Fruit fly (Drosophila melanogaster) ovary, adult (tissue): Measurements from ENCODE around the gene Pdk1.

Experiments
- CG17801 ChIP-seq: fragments of 200-800 bp; optimal IDR thresholded peaks from 2 replicates; lab custom pipeline; 2019; ENCODE audit warnings: missing biosample characterization, mild to moderate bottlenecking, missing genetic modification characterization, moderate library complexity; ENCODE audit not compliant: partially characterized antibody

The Pdk1 gene

DNA sequence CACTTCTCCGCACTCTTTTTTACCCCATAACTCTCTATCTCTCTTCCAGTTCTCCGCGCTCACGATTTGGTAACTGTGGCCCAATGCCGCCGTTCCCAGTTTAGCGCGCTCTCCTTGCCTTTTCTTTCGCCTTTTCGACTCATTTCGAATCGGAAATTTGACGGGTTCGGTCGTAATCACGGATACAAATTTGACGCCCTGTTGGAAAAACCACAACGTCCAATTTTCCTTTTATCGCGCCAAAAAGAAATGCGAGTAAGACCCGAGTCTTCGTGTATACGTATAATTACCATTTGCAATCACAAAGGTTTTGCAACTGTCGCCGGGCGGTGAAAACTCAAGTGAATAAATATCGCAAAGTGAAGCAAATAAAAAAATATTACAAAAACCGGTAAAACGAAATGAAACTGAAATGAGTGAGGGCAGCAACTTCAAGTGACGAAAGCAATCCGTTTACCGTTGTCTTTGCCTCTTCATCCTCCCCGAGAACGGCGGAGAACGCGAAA lies at the start of gene Pdk1:
TSS of gene Pdk1 (plus strand) at position 140 of the 506 bp plus-strand sequence.
- TF ChIP-seq CG17801 (GFP tag; lab: Kevin White, UChicago), result peak; percentile 59

DNA sequence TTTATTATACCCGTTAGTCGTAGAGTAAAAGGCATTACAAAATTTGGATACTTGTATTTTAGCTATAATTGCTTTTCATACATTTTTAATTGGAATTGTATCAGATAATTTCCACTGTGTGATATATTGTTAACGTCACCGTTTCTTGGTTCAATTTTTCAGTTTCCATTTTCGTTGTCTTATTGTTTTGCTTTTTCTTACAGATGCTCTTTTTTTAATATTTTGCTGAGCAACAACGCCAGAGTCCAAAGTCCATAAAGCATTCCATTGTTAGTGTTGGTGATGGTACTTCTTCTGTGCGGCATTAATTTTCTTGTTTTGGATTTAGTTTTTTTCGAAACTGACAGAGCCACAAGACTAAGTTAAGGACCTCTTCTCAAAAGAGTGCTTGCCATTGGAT lies 46.3 kb upstream of the Pdk1 start:
- TF ChIP-seq CG17801 (GFP tag; lab: Kevin White, UChicago), result peak; percentile 85

DNA sequence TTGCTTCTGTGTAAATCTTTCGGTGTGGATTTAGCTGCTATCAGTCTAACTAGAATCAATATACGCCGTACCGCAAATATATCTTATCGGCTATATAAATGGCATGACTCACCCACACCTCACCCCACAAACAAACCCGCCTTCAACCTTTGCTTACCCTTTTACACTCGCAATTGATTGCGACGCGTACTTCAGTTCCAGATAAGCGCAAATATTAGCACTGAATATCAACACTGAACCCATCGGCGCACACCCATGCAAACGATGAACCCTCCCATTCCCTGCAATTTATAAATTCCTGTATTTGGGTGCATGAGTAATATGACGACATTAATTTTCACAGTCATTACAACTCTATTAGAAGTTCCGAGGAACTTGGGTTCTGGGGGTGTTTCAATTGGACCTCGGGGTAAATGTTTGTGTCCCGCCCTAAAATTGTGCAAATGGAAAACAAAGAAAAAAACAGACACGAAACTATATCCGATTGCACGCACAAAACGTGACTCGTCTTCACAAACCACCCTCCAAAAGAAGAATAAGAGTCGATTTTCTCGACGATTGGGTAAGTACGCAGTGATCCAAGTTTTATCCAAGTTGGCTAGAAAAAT lies 43.9 kb upstream of the Pdk1 start:
- no peak for TF ChIP-seq CG17801 (GFP tag; lab: Kevin White, UChicago)

DNA sequence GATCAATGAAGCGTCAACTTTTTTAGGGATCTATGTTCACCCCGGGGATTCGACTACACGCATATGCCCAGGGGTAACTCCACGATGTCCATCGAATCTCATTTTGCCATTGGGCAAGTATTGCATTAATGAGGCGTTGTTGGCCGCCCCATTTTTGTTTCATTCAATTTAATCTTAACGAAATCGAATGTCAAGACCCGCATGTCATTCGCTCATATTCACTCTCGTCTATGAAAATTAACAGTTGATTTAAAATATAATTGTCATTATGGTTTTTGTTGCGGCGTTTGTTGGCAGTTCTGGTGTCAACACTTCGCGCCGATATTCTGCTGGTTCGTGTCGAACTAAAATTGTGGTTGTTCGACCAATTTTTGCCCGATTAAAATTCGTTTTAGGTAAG lies 42.3 kb upstream of the Pdk1 start:
- TF ChIP-seq CG17801 (GFP tag; lab: Kevin White, UChicago), result no peak

DNA sequence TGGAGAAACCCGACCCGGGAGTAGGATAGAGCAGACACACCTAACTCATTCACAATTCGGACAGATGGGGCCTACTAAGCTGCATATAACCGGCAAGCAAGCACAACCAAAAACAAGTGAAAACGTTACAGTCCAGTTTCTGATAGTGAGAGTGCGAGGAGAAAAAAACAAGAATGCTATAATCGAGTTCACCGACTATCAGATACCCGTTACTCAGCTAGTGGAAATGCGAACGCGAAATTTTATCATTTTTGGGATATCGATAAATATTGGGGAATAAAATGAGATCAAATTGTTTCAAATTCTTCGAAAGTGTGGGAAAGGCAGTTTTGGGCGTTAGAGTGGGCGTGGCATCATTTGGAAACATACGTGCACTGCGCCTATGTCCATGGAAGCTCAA lies 38.4 kb upstream of the Pdk1 start:
- no peak for TF ChIP-seq CG17801 (GFP tag; lab: Kevin White, UChicago)

DNA sequence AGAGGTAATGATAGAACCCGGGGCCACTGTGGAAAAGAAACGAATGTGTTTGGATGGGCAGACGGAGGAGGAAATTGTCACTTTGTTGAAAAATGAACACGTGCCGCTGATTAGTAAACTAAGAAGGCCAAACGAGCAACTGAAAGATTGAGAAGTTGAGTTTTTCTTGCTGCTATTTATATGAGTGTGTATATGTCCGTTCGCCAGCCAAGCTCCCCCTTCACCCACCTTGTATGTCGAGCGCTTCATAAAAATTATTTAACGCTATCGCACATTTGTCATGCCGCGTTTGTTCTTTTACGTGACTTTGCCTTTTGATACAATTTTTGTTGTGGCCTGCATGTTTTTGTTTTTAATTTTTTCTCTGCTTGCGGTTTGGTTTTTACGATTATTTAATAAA lies 37.3 kb upstream of the Pdk1 start:
- TF ChIP-seq CG17801 (GFP tag; lab: Kevin White, UChicago), result peak; percentile 44

DNA sequence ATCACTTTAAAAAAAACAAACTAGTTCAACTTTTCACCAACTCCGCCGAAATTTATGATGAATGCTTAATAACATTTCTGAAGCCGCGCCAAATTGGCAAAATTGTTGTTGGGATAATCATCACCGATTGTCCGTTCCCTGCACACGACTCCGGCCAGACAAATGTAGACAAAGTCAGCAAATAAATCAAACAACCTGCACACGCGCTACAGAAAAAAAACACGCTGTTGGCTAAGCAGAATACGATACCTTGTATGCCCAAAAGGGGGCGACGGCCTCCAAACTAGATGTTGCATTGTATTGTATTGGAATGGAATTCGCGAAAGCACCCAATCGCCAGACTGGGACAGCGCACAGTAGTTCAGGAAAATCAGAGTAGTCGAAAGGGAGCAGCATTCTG lies 35.7 kb upstream of the Pdk1 start:
- no peak for TF ChIP-seq CG17801 (GFP tag; lab: Kevin White, UChicago)

DNA sequence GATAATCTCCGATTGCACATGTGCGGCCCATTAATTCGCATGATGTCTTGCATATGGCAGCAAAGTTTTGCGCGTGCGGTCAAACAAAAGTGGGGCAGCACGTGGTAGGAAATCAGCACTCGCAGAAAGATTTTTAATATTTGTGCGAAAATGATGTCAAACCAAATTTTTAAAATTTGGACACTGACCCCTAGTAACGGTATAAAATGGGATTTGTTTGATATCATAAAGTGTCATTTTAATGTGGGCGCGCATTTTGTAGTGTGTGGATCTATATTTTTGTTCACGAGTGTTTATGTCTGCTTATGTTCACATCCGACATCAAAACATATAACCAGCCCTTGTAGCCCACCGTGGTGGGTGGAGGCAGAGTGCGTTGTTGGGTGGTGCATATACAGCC lies 35.2 kb upstream of the Pdk1 start:
- peak; percentile 74 for TF ChIP-seq CG17801 (GFP tag; lab: Kevin White, UChicago)

DNA sequence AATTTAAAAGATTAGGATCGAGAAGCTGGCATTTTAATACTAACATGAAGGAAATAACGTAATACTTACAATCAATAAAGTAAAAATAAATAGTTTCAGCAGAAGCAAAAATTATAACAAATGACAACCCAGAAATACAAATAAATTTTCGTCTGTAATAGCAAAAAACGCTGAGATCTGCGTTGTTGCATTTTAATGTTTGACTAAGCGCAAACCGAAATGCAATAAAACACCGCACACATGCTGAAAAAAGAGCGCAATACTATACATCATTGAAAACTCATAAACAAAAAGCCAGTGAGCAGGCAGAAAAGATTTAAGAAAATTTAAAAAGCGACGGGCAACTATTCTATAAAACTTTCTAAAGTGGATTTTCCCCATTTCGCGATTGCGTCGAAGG lies 34.4 kb upstream of the Pdk1 start:
- no peak for TF ChIP-seq CG17801 (GFP tag; lab: Kevin White, UChicago)

DNA sequence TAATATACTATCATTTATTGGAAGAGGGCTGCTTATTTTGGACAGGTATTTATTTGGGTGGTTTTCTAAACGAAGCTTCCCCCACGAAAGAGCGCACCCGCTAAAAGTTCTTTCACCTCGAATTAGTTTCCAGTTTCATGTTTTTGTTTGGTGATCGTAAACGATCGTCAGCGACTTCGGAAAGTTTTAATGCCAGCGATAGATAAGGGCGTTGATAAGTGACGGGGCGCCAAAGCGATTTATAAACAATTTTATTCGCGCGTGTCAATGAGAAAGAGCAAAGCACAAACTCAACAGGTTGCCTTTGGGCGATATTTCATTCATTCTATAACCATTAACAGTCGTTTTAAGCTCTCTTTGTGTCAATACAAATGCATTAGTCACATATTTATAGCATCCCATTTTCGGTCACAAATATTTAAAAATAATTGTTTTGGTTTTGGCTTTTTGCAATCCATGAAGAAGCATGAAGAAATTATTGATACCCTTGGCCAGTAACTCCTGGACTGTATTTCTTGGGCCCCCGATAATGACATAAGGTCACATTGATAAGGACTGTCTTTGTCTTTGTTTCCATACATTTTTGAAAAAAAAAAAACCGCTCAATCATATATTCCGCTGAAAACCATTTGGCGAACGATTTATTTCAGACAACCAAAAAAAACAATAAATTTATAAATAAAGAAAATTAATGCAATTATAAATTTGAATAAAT lies 33.7 kb upstream of the Pdk1 start:
- TF ChIP-seq CG17801 (GFP tag; lab: Kevin White, UChicago), result no peak

DNA sequence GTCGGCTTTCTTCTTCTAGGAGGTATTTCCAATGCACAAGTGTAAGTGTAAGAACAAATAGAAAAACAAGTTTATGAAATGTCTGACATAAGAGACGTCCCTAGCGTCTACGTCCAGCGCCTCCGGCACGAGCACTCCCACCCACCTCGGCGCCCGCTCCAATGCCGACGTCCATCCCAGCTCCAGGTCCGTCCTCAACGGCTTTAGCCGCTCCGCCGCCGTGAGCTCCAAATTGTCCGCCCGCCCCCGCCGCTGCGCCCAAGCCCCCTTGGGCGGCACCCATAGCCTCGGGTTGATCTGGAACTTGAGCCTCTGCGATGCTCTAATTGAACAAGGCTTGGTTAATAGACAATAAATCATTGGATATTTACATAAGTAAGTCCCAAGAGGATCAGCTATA lies 31.4 kb upstream of the Pdk1 start:
- no peak for TF ChIP-seq CG17801 (GFP tag; lab: Kevin White, UChicago)

DNA sequence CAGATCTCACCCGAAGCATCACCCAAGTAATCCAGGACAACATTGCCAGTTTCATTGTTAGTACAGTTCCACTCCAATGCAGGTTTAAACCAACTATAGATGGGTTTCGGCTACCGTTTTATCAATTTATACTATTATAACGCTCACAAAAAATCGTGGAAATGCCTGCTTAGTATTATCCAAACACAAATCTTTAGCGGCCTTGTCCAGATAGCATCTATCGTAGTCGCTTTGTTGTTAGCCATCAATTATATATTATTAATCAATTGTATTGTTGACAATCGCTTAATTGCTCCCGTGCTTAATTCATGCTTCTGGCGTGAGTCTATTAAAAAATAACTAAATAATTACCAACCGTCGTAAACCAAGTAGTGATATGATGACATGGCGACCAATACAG lies 31.0 kb upstream of the Pdk1 start, which contains the start of gene CG12483:
TSS of gene CG12483 (minus strand) at position 101 of the 400 bp plus-strand sequence.
- TF ChIP-seq CG17801 (GFP tag; lab: Kevin White, UChicago), result no peak

DNA sequence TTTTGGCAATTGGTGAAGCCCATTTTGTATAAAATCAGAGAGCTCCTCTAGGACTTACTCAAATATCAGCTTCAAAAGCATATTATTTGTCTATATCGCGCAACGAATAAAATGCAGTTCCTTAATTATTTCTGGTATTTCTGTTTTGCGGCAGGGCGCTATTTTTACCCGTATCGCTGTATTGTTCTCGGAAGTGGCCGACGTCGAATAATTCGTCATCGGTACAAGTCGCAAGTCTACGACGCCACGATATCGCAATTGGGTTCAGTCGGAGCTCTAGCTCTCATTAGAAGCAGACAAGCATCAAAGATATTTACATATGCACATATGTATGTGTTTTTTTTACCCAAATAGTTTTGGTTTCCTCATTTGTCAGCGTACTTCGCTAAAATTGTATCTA lies 25.2 kb upstream of the Pdk1 start:
- peak; percentile 9 for TF ChIP-seq CG17801 (GFP tag; lab: Kevin White, UChicago)

DNA sequence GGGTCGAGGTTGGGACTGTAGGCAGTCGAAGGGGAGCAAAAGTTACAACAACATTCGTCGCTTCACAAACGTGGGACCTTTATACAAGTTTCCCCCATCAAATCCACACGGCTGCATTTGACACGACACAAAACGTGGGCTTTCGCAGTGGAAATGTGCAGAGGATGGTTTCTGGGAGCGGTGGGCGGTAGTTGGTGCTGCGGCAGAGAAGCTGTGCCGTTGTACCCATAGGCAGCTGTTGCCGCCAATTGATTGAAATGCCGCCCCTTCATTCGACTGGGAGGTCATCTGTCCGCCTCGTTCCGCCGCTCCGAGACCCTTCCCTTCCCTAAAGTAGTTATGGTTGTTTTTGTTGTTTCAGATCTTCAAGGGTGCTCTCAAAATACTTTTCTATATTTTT lies 20.2 kb upstream of the Pdk1 start:
- TF ChIP-seq CG17801 (GFP tag; lab: Kevin White, UChicago), result no peak

DNA sequence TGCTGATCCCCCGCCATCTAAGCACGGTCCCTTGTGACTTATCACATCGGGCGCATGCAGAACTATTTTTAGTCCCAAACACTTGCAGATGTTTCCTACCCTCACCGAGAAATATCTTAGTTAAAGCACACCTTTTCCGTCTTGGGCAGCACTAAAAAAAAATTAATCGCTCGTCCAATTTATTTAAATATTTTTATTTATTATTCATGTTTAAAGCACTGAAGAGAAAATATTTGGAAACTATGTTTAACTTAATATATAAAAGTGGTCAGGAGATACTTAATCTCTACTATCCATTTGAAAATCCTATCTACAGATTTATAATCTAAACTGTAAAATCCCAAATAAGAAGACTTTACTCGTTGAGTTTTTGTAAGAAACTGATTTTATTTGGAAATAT lies 19.3 kb upstream of the Pdk1 start:
- no peak for TF ChIP-seq CG17801 (GFP tag; lab: Kevin White, UChicago)

DNA sequence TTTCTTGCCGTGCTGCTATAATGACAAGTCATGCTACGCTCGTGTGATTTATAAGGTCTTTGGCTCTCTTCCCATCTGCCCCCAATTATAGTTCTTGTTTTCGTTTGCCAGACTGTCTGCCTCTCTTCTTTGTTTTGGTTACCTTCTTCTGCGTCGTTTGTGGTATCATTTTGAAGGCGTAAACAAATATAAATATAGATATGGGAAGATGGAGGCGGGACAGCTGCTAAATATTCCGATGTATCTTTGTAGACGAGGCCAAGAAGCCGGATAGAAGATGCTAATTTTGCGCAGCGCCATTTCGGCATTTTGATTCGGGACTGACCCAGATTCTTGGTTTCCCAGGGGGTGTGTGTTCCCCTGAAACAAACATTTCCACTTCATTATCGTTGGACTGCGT lies 9.9 kb upstream of the Pdk1 start:
- TF ChIP-seq CG17801 (GFP tag; lab: Kevin White, UChicago), result no peak
